Worm (Caenorhabditis elegans): ENCODE data around the gene T23G4.2.

ce11 chrIV:13639027-13639426 is 50.3 kb downstream of the T23G4.2 start, which contains the start of gene ugt-22:
- TF ChIP-seq him-1 (tag; optimal IDR thresholded peaks at IDR 0.05) = no peak
- no peak for TF ChIP-seq W03F9.2 (tag; optimal IDR thresholded peaks at IDR 0.05)
- no peak for TF ChIP-seq dao-5 (tag; optimal IDR thresholded peaks at IDR 0.05)

Data from whole organism, L4/young adult.